Fruit fly (Drosophila melanogaster): ENCODE measurements around the gene CG5114.

Gene CG5114

dm6 chr3L:15007271-15007948, 24.8 kb downstream of the CG5114 start (continued):
- no peak for TF ChIP-seq CG6854 (GFP tag; optimal IDR thresholded peaks at IDR 0.05)
- no peak for TF ChIP-seq Hr39 (GFP tag; optimal IDR thresholded peaks at IDR 0.05)
- TF ChIP-seq Met (GFP tag; optimal IDR thresholded peaks at IDR 0.05), result peak; percentile 42
- peak; percentile 20 for TF ChIP-seq Sox14 (GFP tag; optimal IDR thresholded peaks at IDR 0.05)
- TF ChIP-seq Gug (GFP tag; IDR thresholded peaks at IDR 0.05), result no peak
- peak; percentile 7 for TF ChIP-seq CG8632 (GFP tag; optimal IDR thresholded peaks at IDR 0.05)
- TF ChIP-seq dac (GFP tag; optimal IDR thresholded peaks at IDR 0.05), result no peak
- TF ChIP-seq eg (GFP tag; IDR thresholded peaks at IDR 0.05), result 0 out of 3 replicates have a peak, but pooled peaks have one; percentile 30
- peak; percentile 16 for TF ChIP-seq CG31627 (GFP tag; optimal IDR thresholded peaks at IDR 0.05)
- TF ChIP-seq acj6 (GFP tag; optimal IDR thresholded peaks at IDR 0.05), result peak; percentile 24
- TF ChIP-seq spab (GFP tag; optimal IDR thresholded peaks at IDR 0.05), result peak; percentile 7
- TF ChIP-seq CG3919 (GFP tag; optimal IDR thresholded peaks at IDR 0.05), result no peak
- TF ChIP-seq CG1621 (tag; optimal IDR thresholded peaks at IDR 0.05), result no peak
- no peak for TF ChIP-seq Eip93F (GFP tag; optimal IDR thresholded peaks at IDR 0.05)
- peak; percentile 7 for TF ChIP-seq pdm3 (GFP tag; optimal IDR thresholded peaks at IDR 0.05)
- TF ChIP-seq lz (GFP tag; optimal IDR thresholded peaks at IDR 0.05), result peak; percentile 18
- no peak for TF ChIP-seq CG16779 (tag; optimal IDR thresholded peaks at IDR 0.05)
- TF ChIP-seq Eip78C (GFP tag), result peak; percentile 90

dm6 chr3L:15009681-15010080, 27.0 kb downstream of the CG5114 start:
- TF ChIP-seq CG11902 (GFP tag; optimal IDR thresholded peaks at IDR 0.05) (no peak), Sox15 (GFP tag; optimal IDR thresholded peaks at IDR 0.05) (no peak), CG10669 (GFP tag; optimal IDR thresholded peaks at IDR 0.05) (no peak), svp (GFP tag) (no peak), fd85E (GFP tag; optimal IDR thresholded peaks at IDR 0.05) (no peak), eg (GFP tag; IDR thresholded peaks at IDR 0.05) (peak; percentile 64; the same call in 2 of the 3 replicates), pdm3 (GFP tag; optimal IDR thresholded peaks at IDR 0.05) (no peak), Hr38 (GFP tag; optimal IDR thresholded peaks at IDR 0.05) (no peak), CG9139 (GFP tag; optimal IDR thresholded peaks at IDR 0.05) (no peak), CG15336 (GFP tag; IDR thresholded peaks at IDR 0.05) (peak; percentile 68), vri (GFP tag; optimal IDR thresholded peaks at IDR 0.05) (no peak), CG10631 (GFP tag; optimal IDR thresholded peaks at IDR 0.05) (peak; percentile 30), Eip93F (GFP tag; optimal IDR thresholded peaks at IDR 0.05) (no peak), Gug (GFP tag; IDR thresholded peaks at IDR 0.05) (peak; percentile 43; the same call in 1 of the 2 replicates), CG6808 (GFP tag; optimal IDR thresholded peaks at IDR 0.05) (no peak), fkh (GFP tag; optimal IDR thresholded peaks at IDR 0.05) (no peak), acj6 (GFP tag; optimal IDR thresholded peaks at IDR 0.05) (no peak), achi (GFP tag; optimal IDR thresholded peaks at IDR 0.05) (peak; percentile 3), salr (GFP tag; optimal IDR thresholded peaks at IDR 0.05) (no peak), CG16779 (tag; optimal IDR thresholded peaks at IDR 0.05) (no peak), CG8119 (GFP tag; IDR thresholded peaks at IDR 0.05) (peak; percentile 30; the same call in 1 of the 3 replicates), spab (GFP tag; optimal IDR thresholded peaks at IDR 0.05) (no peak), esn (GFP tag; optimal IDR thresholded peaks at IDR 0.05) (no peak), Ets96B (tag; optimal IDR thresholded peaks at IDR 0.05) (no peak), CG8319 (GFP tag; optimal IDR thresholded peaks at IDR 0.05) (no peak), Sox102F (GFP tag; optimal IDR thresholded peaks at IDR 0.05) (no peak), CG6854 (GFP tag; optimal IDR thresholded peaks at IDR 0.05) (no peak), Hr4 (GFP tag; optimal IDR thresholded peaks at IDR 0.05) (peak; percentile 22), CG32006 (GFP tag; optimal IDR thresholded peaks at IDR 0.05) (peak; percentile 37), CG3919 (GFP tag; optimal IDR thresholded peaks at IDR 0.05) (no peak), Smox (GFP tag; optimal IDR thresholded peaks at IDR 0.05) (no peak), Eip75B (GFP tag; optimal IDR thresholded peaks at IDR 0.05) (no peak), net (GFP tag; optimal IDR thresholded peaks at IDR 0.05) (no peak), fd59A (GFP tag; optimal IDR thresholded peaks at IDR 0.05) (no peak), Hr39 (GFP tag; optimal IDR thresholded peaks at IDR 0.05) (no peak), CG11294 (GFP tag; IDR thresholded peaks at IDR 0.05) (no peak), CG31627 (GFP tag; optimal IDR thresholded peaks at IDR 0.05) (no peak), Eip78C (GFP tag) (peak; percentile 62), CG8632 (GFP tag; optimal IDR thresholded peaks at IDR 0.05) (no peak), CG3032 (tag; optimal IDR thresholded peaks at IDR 0.05) (no peak), Met (GFP tag; optimal IDR thresholded peaks at IDR 0.05) (no peak), dsx (GFP tag; optimal IDR thresholded peaks at IDR 0.05; ENCODE audit: poor library complexity, severe bottlenecking) (no peak), cyc (GFP tag; optimal IDR thresholded peaks at IDR 0.05) (no peak), CG6276 (GFP tag; optimal IDR thresholded peaks at IDR 0.05) (no peak)
